Worm (Caenorhabditis elegans) whole organism, young adult: ENCODE measurements around the gene mltn-8.

ENCODE experiments used
- F49E8.2 ChIP-seq: sonication (generic microtip); optimal IDR thresholded peaks from 3 replicates; lab custom pipeline; 2017; ENCODE audit warnings: missing genetic modification characterization, mild to moderate bottlenecking, missing compliant biosample characterization, antibody characterized with exemption, moderate library complexity; ENCODE audit not compliant: insufficient read depth
- K11D2.4 ChIP-seq: fragments of 200-800 bp; sonication (Bioruptor generic); IDR thresholded peaks from 2 replicates; pipeline ENCODE4 v1.3.6; 2022; ENCODE audit warnings: missing genetic modification reagents, missing genetic modification characterization, missing compliant biosample characterization
- Y67H2A.10 ChIP-seq: fragments of 200-800 bp; sonication (Bioruptor generic); conservative IDR thresholded peaks from 2 replicates; pipeline ENCODE4 v1.3.6; 2022; ENCODE audit warnings: missing genetic modification reagents, missing genetic modification characterization, missing compliant biosample characterization
- akir-1 ChIP-seq: fragments of 200-800 bp; sonication (Bioruptor generic); optimal IDR thresholded peaks from 2 replicates; lab custom pipeline; 2018; ENCODE audit warnings: mild to moderate bottlenecking, missing genetic modification characterization, moderate library complexity, missing compliant biosample characterization
- attf-5 ChIP-seq: fragments of 200-800 bp; sonication (Bioruptor generic); optimal IDR thresholded peaks from 2 replicates; lab custom pipeline; 2018; ENCODE audit warnings: mild to moderate bottlenecking, missing genetic modification characterization, missing compliant biosample characterization
- ceh-100 ChIP-seq: fragments of 200-800 bp; sonication (Bioruptor generic); IDR thresholded peaks from 2 replicates; pipeline ENCODE4 v1.3.6; 2022; ENCODE audit warnings: missing genetic modification reagents, missing genetic modification characterization, missing compliant biosample characterization
- chd-7 ChIP-seq: sonication (generic microtip); optimal IDR thresholded peaks from 2 replicates; lab custom pipeline; 2016; ENCODE audit warnings: mild to moderate bottlenecking, missing genetic modification characterization, moderate library complexity, missing compliant biosample characterization
- dpl-1 ChIP-seq: fragments of 150-350 bp; optimal IDR thresholded peaks from 2 replicates; lab custom pipeline; 2014; ENCODE audit warnings: missing biosample characterization, missing genetic modification reagents, missing genetic modification characterization
- gei-17 ChIP-seq: fragments of 200-800 bp; sonication (Bioruptor generic); optimal IDR thresholded peaks from 2 replicates; lab custom pipeline; 2018; ENCODE audit warnings: mild to moderate bottlenecking, missing genetic modification characterization, missing compliant biosample characterization
- hmg-20 ChIP-seq: fragments of 200-800 bp; sonication (Bioruptor generic); IDR thresholded peaks from 2 replicates; pipeline ENCODE4 v1.3.6; 2022; ENCODE audit warnings: missing genetic modification reagents, missing genetic modification characterization, missing compliant biosample characterization
- snpc-4 ChIP-seq, 5 experiments: fragments of 150-350 bp in 1 of 5; sonication (generic microtip) in 4 of 5; optimal IDR thresholded peaks; 2 replicates each; lab custom pipeline; 2014 to 2018; ENCODE audit warnings: missing genetic modification characterization in 5 of 5, missing biosample characterization in 3 of 5, antibody characterized with exemption in 2 of 5, mild to moderate bottlenecking in 2 of 5, missing compliant biosample characterization in 2 of 5, missing genotype in 2 of 5, moderate library complexity in 2 of 5, missing genetic modification reagents in 1 of 5
- tbp1 ChIP-seq: fragments of 200-800 bp; sonication (Bioruptor generic); optimal IDR thresholded peaks from 2 replicates; lab custom pipeline; 2018; ENCODE audit warnings: mild to moderate bottlenecking, missing genetic modification characterization, missing compliant biosample characterization
- unc-62 ChIP-seq: fragments of 150-350 bp; optimal IDR thresholded peaks from 2 replicates; lab custom pipeline; 2014; ENCODE audit warnings: missing biosample characterization, missing genetic modification reagents, missing genetic modification characterization

DNA sequence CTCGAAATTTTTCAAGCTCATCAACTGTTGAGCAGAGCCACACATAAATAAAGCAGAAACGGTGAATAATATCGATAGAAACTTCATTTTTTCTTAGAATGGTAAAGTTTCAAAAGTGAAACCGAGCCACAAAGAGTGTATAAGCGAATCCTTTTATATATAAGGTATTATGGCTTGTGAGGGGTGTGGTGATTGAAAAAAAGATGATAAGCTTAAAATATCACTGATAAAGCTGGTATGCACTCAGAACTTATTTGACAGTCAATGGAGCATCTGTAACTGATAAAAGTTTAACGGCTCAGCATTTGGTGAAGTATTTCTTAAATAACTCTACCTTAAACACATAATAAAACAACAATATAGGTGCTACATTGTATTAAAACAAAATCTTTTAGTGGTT is 34.5 kb upstream of the mltn-8 start, which contains the start of gene dod-19:
- no peak for TF ChIP-seq K11D2.4 (GFP tag; lab: Robert Waterston, UW)
- no peak for TF ChIP-seq tbp1 (GFP tag; lab: Kevin White, UChicago)
- no peak for TF ChIP-seq unc-62 (GFP tag; lab: Kevin White, UChicago)
- TF ChIP-seq F49E8.2 (tag; lab: Kevin White, UChicago) = no peak
- no peak for TF ChIP-seq ceh-100
- no peak for TF ChIP-seq hmg-20
- TF ChIP-seq Y67H2A.10 = no peak
- TF ChIP-seq dpl-1 (GFP tag; lab: Kevin White, UChicago) = no peak
- TF ChIP-seq snpc-4 (GFP tag; optimal IDR thresholded peaks at IDR 0.05; lab: Kevin White, UChicago) = no peak
- TF ChIP-seq snpc-4 (tag; optimal IDR thresholded peaks at IDR 0.05; lab: Kevin White, UChicago) = no peak
- TF ChIP-seq akir-1 (GFP tag; lab: Kevin White, UChicago) = no peak
- TF ChIP-seq gei-17 = no peak
- TF ChIP-seq attf-5 (GFP tag; lab: Kevin White, UChicago) = no peak
- TF ChIP-seq chd-7 (tag; lab: Kevin White, UChicago) = no peak
